Fruit fly (Drosophila melanogaster) whole organism, embryonic: Measurements from ENCODE around the gene CG4593.

ENCODE experiments used
- Adf1 ChIP-seq: fragments of 200-800 bp; sonication (Bioruptor generic); IDR thresholded peaks from 2 replicates; pipeline ENCODE4 v1.3.6; 2022; ENCODE audit warnings: missing biosample characterization, missing genetic modification characterization
- CG10979 ChIP-seq: fragments of 200-800 bp; sonication (Bioruptor generic); optimal IDR thresholded peaks from 2 replicates; lab custom pipeline; 2018; ENCODE audit warnings: missing biosample characterization, mild to moderate bottlenecking, missing genetic modification characterization, moderate library complexity
- CG12155 ChIP-seq: fragments of 200-800 bp; sonication (Bioruptor generic); optimal IDR thresholded peaks from 3 replicates; lab custom pipeline; 2016; ENCODE audit warnings: missing biosample characterization, missing genetic modification characterization
- CG12219 ChIP-seq: fragments of 200-800 bp; sonication (Bioruptor generic); optimal IDR thresholded peaks from 3 replicates; lab custom pipeline; 2018; ENCODE audit warnings: missing biosample characterization, mild to moderate bottlenecking, missing genetic modification characterization
- CG12299 ChIP-seq: fragments of 200-800 bp; sonication (Bioruptor generic); optimal IDR thresholded peaks from 2 replicates; lab custom pipeline; 2018; ENCODE audit warnings: missing biosample characterization, mild to moderate bottlenecking, missing genetic modification characterization
- CG13894 ChIP-seq: fragments of 200-800 bp; sonication (Bioruptor generic); optimal IDR thresholded peaks from 3 replicates; lab custom pipeline; 2018; ENCODE audit warnings: missing biosample characterization, mild to moderate bottlenecking, missing genetic modification characterization, moderate library complexity
- CG17359 ChIP-seq: fragments of 200-800 bp; sonication (Bioruptor generic); optimal IDR thresholded peaks from 3 replicates; lab custom pipeline; 2018; ENCODE audit warnings: missing biosample characterization, mild to moderate bottlenecking, missing genetic modification characterization, moderate library complexity
- CG18619 ChIP-seq: fragments of 200-800 bp; sonication (Bioruptor generic); optimal IDR thresholded peaks from 3 replicates; lab custom pipeline; 2017; ENCODE audit warnings: missing biosample characterization, mild to moderate bottlenecking, missing genetic modification characterization
- CG31388 ChIP-seq: fragments of 200-800 bp; sonication (Bioruptor generic); optimal IDR thresholded peaks from 2 replicates; lab custom pipeline; 2016; ENCODE audit warnings: missing biosample characterization, missing genetic modification characterization
- CG3995 ChIP-seq: fragments of 200-800 bp; sonication (Bioruptor generic); optimal IDR thresholded peaks from 3 replicates; lab custom pipeline; 2016; ENCODE audit warnings: missing biosample characterization, missing genetic modification characterization
- CG4730 ChIP-seq: fragments of 200-800 bp; sonication (Bioruptor generic); IDR thresholded peaks from 2 replicates; pipeline ENCODE4 v1.3.6; 2022; ENCODE audit warnings: missing biosample characterization, missing genetic modification characterization
- CG7357 ChIP-seq: fragments of 200-800 bp; sonication (Bioruptor generic); IDR thresholded peaks from 3 replicates; pipeline ENCODE4 v1.3.6; 2022; ENCODE audit warnings: missing biosample characterization, missing genetic modification characterization
- CG7786 ChIP-seq: fragments of 200-800 bp; sonication (Bioruptor generic); optimal IDR thresholded peaks from 2 replicates; lab custom pipeline; 2016; ENCODE audit warnings: missing biosample characterization, missing genetic modification characterization
- CG7839 ChIP-seq: fragments of 200-800 bp; sonication (Bioruptor generic); optimal IDR thresholded peaks from 3 replicates; lab custom pipeline; 2018; ENCODE audit warnings: missing biosample characterization, mild to moderate bottlenecking, missing genetic modification characterization, moderate library complexity
- CG8359 ChIP-seq: fragments of 200-800 bp; sonication (Bioruptor generic); optimal IDR thresholded peaks from 2 replicates; lab custom pipeline; 2017; ENCODE audit warnings: missing biosample characterization, mild to moderate bottlenecking, missing genetic modification characterization, borderline replicate concordance
- Dad ChIP-seq: fragments of 200-800 bp; sonication (Bioruptor generic); optimal IDR thresholded peaks from 3 replicates; lab custom pipeline; 2016; ENCODE audit warnings: missing biosample characterization, missing genetic modification characterization
- Fer3 ChIP-seq: fragments of 200-800 bp; sonication (Bioruptor generic); optimal IDR thresholded peaks from 2 replicates; lab custom pipeline; 2018; ENCODE audit warnings: missing biosample characterization, mild to moderate bottlenecking, missing genetic modification characterization, moderate library complexity
- H15 ChIP-seq: fragments of 200-800 bp; sonication (Bioruptor generic); IDR thresholded peaks from 3 replicates; pipeline ENCODE4 v1.3.6; 2022; ENCODE audit warnings: missing biosample characterization, missing genetic modification characterization
- HLH54F ChIP-seq: fragments of 200-800 bp; sonication (Bioruptor generic); optimal IDR thresholded peaks from 3 replicates; lab custom pipeline; 2016; ENCODE audit warnings: missing biosample characterization, missing genetic modification characterization
- Jarid2 ChIP-seq: fragments of 200-800 bp; sonication (Bioruptor generic); optimal IDR thresholded peaks from 3 replicates; lab custom pipeline; 2017; ENCODE audit warnings: mild to moderate bottlenecking, missing biosample characterization, missing genetic modification reagents, missing genetic modification characterization
- Lhr ChIP-seq: fragments of 200-800 bp; sonication (Bioruptor generic); optimal IDR thresholded peaks from 3 replicates; lab custom pipeline; 2017; ENCODE audit warnings: mild to moderate bottlenecking, missing biosample characterization, missing genetic modification reagents, missing genetic modification characterization
- Med ChIP-seq: fragments of 200-800 bp; sonication (Bioruptor generic); peaks from one replicate; lab custom pipeline; 2016; ENCODE audit warnings: missing biosample characterization, missing genetic modification characterization, mild to moderate bottlenecking, inconsistent platforms, moderate library complexity
- Mes4 ChIP-seq: fragments of 200-800 bp; sonication (Bioruptor generic); optimal IDR thresholded peaks from 2 replicates; lab custom pipeline; 2016; ENCODE audit warnings: missing biosample characterization, missing genetic modification characterization
- Oaz ChIP-seq: fragments of 200-800 bp; sonication (Bioruptor generic); IDR thresholded peaks from 2 replicates; pipeline ENCODE4 v1.3.6; 2022; ENCODE audit warnings: missing biosample characterization, missing genetic modification characterization
- Ptx1 ChIP-seq: fragments of 200-800 bp; sonication (Bioruptor generic); IDR thresholded peaks from 2 replicates; pipeline ENCODE4 v1.3.6; 2022; ENCODE audit warnings: missing biosample characterization, missing genetic modification characterization
- Ssrp ChIP-seq: fragments of 200-800 bp; sonication (Bioruptor generic); optimal IDR thresholded peaks from 2 replicates; lab custom pipeline; 2018; ENCODE audit warnings: missing biosample characterization, mild to moderate bottlenecking, missing genetic modification characterization, moderate library complexity
- TFAM ChIP-seq: fragments of 200-800 bp; sonication (Bioruptor generic); optimal IDR thresholded peaks from 2 replicates; lab custom pipeline; 2017; ENCODE audit warnings: missing biosample characterization, missing genetic modification characterization, inconsistent platforms
- Vsx1 ChIP-seq: fragments of 200-800 bp; sonication (Bioruptor generic); optimal IDR thresholded peaks from 2 replicates; lab custom pipeline; 2017; ENCODE audit warnings: missing biosample characterization, mild to moderate bottlenecking, missing genetic modification characterization, missing genetic modification reagents
- ac ChIP-seq: fragments of 200-800 bp; sonication (Bioruptor generic); optimal IDR thresholded peaks from 3 replicates; lab custom pipeline; 2017; ENCODE audit warnings: missing biosample characterization, mild to moderate bottlenecking, missing genetic modification characterization
- ase ChIP-seq: fragments of 200-800 bp; sonication (Bioruptor generic); IDR thresholded peaks from 3 replicates; pipeline ENCODE4 v1.3.6; 2022; ENCODE audit warnings: missing biosample characterization, missing genetic modification characterization
- ato ChIP-seq: fragments of 200-800 bp; sonication (Bioruptor generic); IDR thresholded peaks from 2 replicates; pipeline ENCODE4 v1.3.6; 2022; ENCODE audit warnings: missing biosample characterization, missing genetic modification characterization; ENCODE audit not compliant: partially characterized antibody
- caup ChIP-seq: fragments of 200-800 bp; sonication (Bioruptor generic); optimal IDR thresholded peaks from 3 replicates; lab custom pipeline; 2017; ENCODE audit warnings: missing biosample characterization, mild to moderate bottlenecking, missing genetic modification characterization, moderate library complexity; ENCODE audit not compliant: severe bottlenecking
- chif ChIP-seq, 2 experiments: fragments of 200-800 bp; sonication (Bioruptor generic); optimal IDR thresholded peaks; 3 replicates each; lab custom pipeline; 2016; ENCODE audit warnings: missing biosample characterization in 2 of 2, missing genetic modification characterization in 2 of 2
- dmrt11E ChIP-seq: fragments of 200-800 bp; sonication (Bioruptor generic); optimal IDR thresholded peaks from 3 replicates; lab custom pipeline; 2018; ENCODE audit warnings: missing biosample characterization, mild to moderate bottlenecking, missing genetic modification characterization, moderate library complexity
- ewg ChIP-seq: fragments of 200-800 bp; sonication (Bioruptor generic); optimal IDR thresholded peaks from 3 replicates; lab custom pipeline; 2017; ENCODE audit warnings: mild to moderate bottlenecking, missing biosample characterization, missing genetic modification reagents, missing genetic modification characterization
- inv ChIP-seq: fragments of 200-800 bp; sonication (Bioruptor generic); IDR thresholded peaks from 2 replicates; pipeline ENCODE4 v1.3.6; 2022; ENCODE audit warnings: missing biosample characterization, missing genetic modification characterization; ENCODE audit not compliant: partially characterized antibody
- kah ChIP-seq: fragments of 200-800 bp; sonication (Bioruptor generic); optimal IDR thresholded peaks from 2 replicates; lab custom pipeline; 2018; ENCODE audit warnings: missing biosample characterization, mild to moderate bottlenecking, missing genetic modification characterization
- lbe ChIP-seq: fragments of 200-800 bp; sonication (Bioruptor generic); optimal IDR thresholded peaks from 2 replicates; lab custom pipeline; 2016; ENCODE audit warnings: missing biosample characterization, mild to moderate bottlenecking, missing genetic modification characterization
- org-1 ChIP-seq: fragments of 200-800 bp; sonication (Bioruptor generic); optimal IDR thresholded peaks from 2 replicates; lab custom pipeline; 2017; ENCODE audit warnings: missing biosample characterization, missing genetic modification characterization
- sd ChIP-seq: fragments of 200-800 bp; sonication (Bioruptor generic); optimal IDR thresholded peaks from 3 replicates; lab custom pipeline; 2018; ENCODE audit warnings: missing biosample characterization, mild to moderate bottlenecking, missing genetic modification characterization, moderate library complexity
- sim ChIP-seq: fragments of 200-800 bp; sonication (Bioruptor generic); IDR thresholded peaks from 2 replicates; pipeline ENCODE4 v1.3.6; 2022; ENCODE audit warnings: missing biosample characterization, missing genetic modification characterization
- sima ChIP-seq: fragments of 200-800 bp; sonication (Bioruptor generic); optimal IDR thresholded peaks from 2 replicates; lab custom pipeline; 2016; ENCODE audit warnings: missing biosample characterization, missing genetic modification characterization
- sisA ChIP-seq: fragments of 200-800 bp; sonication (Bioruptor generic); IDR thresholded peaks from 2 replicates; pipeline ENCODE4 v1.3.6; 2022; ENCODE audit warnings: missing biosample characterization, missing genetic modification characterization
- slbo ChIP-seq: fragments of 200-800 bp; sonication (Bioruptor generic); IDR thresholded peaks from 2 replicates; pipeline ENCODE4 v1.3.6; 2022; ENCODE audit warnings: missing biosample characterization, missing genetic modification characterization
- tna ChIP-seq: fragments of 200-800 bp; sonication (Bioruptor generic); IDR thresholded peaks from 2 replicates; pipeline ENCODE4 v1.3.6; 2022; ENCODE audit warnings: missing biosample characterization, missing genetic modification characterization; ENCODE audit not compliant: partially characterized antibody
- toy ChIP-seq: fragments of 200-800 bp; sonication (Bioruptor generic); IDR thresholded peaks from 2 replicates; pipeline ENCODE4 v1.3.6; 2022; ENCODE audit warnings: missing biosample characterization, missing genetic modification characterization
- trem ChIP-seq: fragments of 200-800 bp; optimal IDR thresholded peaks from 3 replicates; lab custom pipeline; 2019; ENCODE audit warnings: missing biosample characterization, mild to moderate bottlenecking, missing genetic modification characterization, moderate library complexity
- vfl ChIP-seq: fragments of 200-800 bp; sonication (Bioruptor generic); optimal IDR thresholded peaks from 2 replicates; lab custom pipeline; 2016; ENCODE audit warnings: missing biosample characterization, missing genetic modification characterization
- zfh2 ChIP-seq: fragments of 200-800 bp; sonication (Bioruptor generic); optimal IDR thresholded peaks from 2 replicates; lab custom pipeline; 2016; ENCODE audit warnings: missing biosample characterization, missing genetic modification characterization

CG4593 gene

DNA sequence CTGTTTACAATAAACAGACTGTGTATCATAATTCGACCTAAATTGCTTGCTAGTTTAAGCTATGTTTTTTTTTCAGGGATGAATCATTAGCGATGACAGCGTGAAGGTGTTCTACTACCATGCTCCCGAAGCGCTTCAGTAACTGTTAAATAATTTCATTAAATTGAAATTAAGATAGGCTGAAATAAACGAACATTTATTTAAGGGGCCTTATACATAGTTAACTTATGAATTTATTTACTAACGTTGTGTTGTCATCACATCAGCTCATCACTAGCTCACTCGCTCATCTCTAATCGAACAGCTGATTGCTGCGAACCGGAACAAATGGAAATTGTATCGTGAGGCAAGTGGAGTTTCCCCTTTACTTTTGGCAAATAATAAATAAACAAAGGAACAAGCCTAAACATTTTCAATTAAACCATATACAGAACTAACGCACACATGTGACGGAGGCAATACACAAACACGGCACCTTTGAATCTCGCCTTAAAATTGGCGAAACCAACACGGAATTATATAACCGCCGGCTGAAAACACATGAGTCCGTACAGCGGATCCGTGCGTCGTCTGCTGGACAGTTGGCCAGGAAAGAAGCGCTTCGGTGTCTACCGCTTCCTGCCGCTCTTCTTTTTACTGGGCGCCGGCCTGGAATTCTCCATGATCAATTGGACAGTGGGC lies 2.5 kb upstream of the CG4593 start, which contains the start of the genes cm, sloth1 and sloth2 (continued):
- TF ChIP-seq vfl (GFP tag; lab: Kevin White, UChicago) (peak; percentile 92), CG18619 (peak; percentile 73), Oaz (GFP tag; lab: Robert Waterston, UW) (peak; percentile 65; the same call in 1 of the 2 replicates), sim (GFP tag; lab: Robert Waterston, UW) (no peak), Mes4 (GFP tag; lab: Kevin White, UChicago) (peak; percentile 80), ac (GFP tag; lab: Kevin White, UChicago) (no peak), Vsx1 (GFP tag; lab: Kevin White, UChicago) (peak; percentile 33), org-1 (GFP tag; lab: Kevin White, UChicago) (peak; percentile 64), HLH54F (peak; percentile 89), CG13894 (tag; lab: Kevin White, UChicago) (peak; percentile 77), CG17359 (tag; lab: Kevin White, UChicago) (peak; percentile 85), CG12299 (tag; lab: Kevin White, UChicago) (peak; percentile 66), CG7786 (peak; percentile 90), Ssrp (tag; lab: Kevin White, UChicago) (peak; percentile 74), tna (GFP tag; lab: Robert Waterston, UW) (peak; percentile 35; the same call in 1 of the 2 replicates), ase (GFP tag; lab: Robert Waterston, UW) (peak; percentile 77), CG7839 (tag; lab: Kevin White, UChicago) (peak; percentile 86), CG4730 (GFP tag; lab: Robert Waterston, UW) (peak; percentile 84), sd (tag; lab: Kevin White, UChicago) (peak; percentile 70), Med (peak; percentile 98), Fer3 (tag; lab: Kevin White, UChicago) (peak; percentile 79), caup (peak; percentile 75), Jarid2 (peak; percentile 28), CG7357 (GFP tag; lab: Robert Waterston, UW) (peak; percentile 68; the same call in 1 of the 3 replicates), inv (GFP tag; lab: Robert Waterston, UW) (peak; percentile 76), zfh2 (GFP tag; lab: Kevin White, UChicago) (peak; percentile 92), toy (GFP tag; lab: Robert Waterston, UW) (peak; percentile 59; the same call in 1 of the 2 replicates), ewg (GFP tag; lab: Kevin White, UChicago) (peak; percentile 64), slbo (GFP tag; lab: Robert Waterston, UW) (peak; percentile 95), kah (GFP tag; lab: Kevin White, UChicago) (peak; percentile 20), chif (GFP tag; optimal IDR thresholded peaks at IDR 0.05; lab: Kevin White, UChicago) (peak; percentile 79 to 88), CG8359 (no peak), H15 (peak; percentile 84; the same call in 2 of the 3 replicates), dmrt11E (tag; lab: Kevin White, UChicago) (peak; percentile 86), sima (GFP tag; lab: Kevin White, UChicago) (no peak), TFAM (GFP tag; lab: Kevin White, UChicago) (no peak), CG3995 (GFP tag; lab: Kevin White, UChicago) (peak; percentile 13), CG12155 (peak; percentile 88), trem (tag; lab: Kevin White, UChicago) (peak; percentile 86), lbe (peak; percentile 57), ato (GFP tag; lab: Robert Waterston, UW) (no peak), CG10979 (tag; lab: Kevin White, UChicago) (peak; percentile 79), Ptx1 (GFP tag; lab: Robert Waterston, UW) (peak; percentile 90), CG12219 (GFP tag; lab: Kevin White, UChicago) (peak; percentile 74), CG31388 (peak; percentile 41), Adf1 (GFP tag; lab: Robert Waterston, UW) (peak; percentile 39), sisA (GFP tag; lab: Robert Waterston, UW) (peak; percentile 87), Lhr (peak; percentile 70), Dad (GFP tag; lab: Kevin White, UChicago) (peak; percentile 84)
